Fruit fly (Drosophila melanogaster) whole organism, embryonic: ENCODE results near the gene mon2.

Experiments used
- Atf3 ChIP-seq: fragments of 200-800 bp; sonication (Bioruptor generic); optimal IDR thresholded peaks from 3 replicates; lab custom pipeline; 2016; ENCODE audit warnings: missing biosample characterization, missing genetic modification characterization
- CG10565 ChIP-seq: fragments of 200-800 bp; sonication (Bioruptor generic); optimal IDR thresholded peaks from 3 replicates; lab custom pipeline; 2016; ENCODE audit warnings: missing biosample characterization, mild to moderate bottlenecking, missing genetic modification characterization
- CG10959 ChIP-seq: fragments of 200-800 bp; sonication (Bioruptor generic); IDR thresholded peaks from 2 replicates; pipeline ENCODE4 v1.3.6; 2022; ENCODE audit warnings: missing biosample characterization, missing genetic modification characterization
- CG11504 ChIP-seq: fragments of 200-800 bp; sonication (Bioruptor generic); optimal IDR thresholded peaks from 3 replicates; lab custom pipeline; 2019; ENCODE audit warnings: missing biosample characterization, mild to moderate bottlenecking, missing genetic modification characterization, moderate library complexity
- CG11723 ChIP-seq: fragments of 200-800 bp; sonication (Bioruptor generic); optimal IDR thresholded peaks from 2 replicates; lab custom pipeline; 2017; ENCODE audit warnings: missing biosample characterization, mild to moderate bottlenecking, missing genetic modification characterization
- CG13123 ChIP-seq: fragments of 200-800 bp; sonication (Bioruptor generic); optimal IDR thresholded peaks from 2 replicates; lab custom pipeline; 2016; ENCODE audit warnings: missing biosample characterization, missing genetic modification characterization
- CG13287 ChIP-seq: fragments of 200-800 bp; sonication (Bioruptor generic); IDR thresholded peaks from 2 replicates; pipeline ENCODE4 v1.3.6; 2022; ENCODE audit warnings: missing biosample characterization, missing genetic modification characterization; ENCODE audit not compliant: partially characterized antibody
- CG13296 ChIP-seq: fragments of 200-800 bp; sonication (Bioruptor generic); optimal IDR thresholded peaks from 3 replicates; lab custom pipeline; 2018; ENCODE audit warnings: missing biosample characterization, mild to moderate bottlenecking, missing genetic modification characterization
- CG15011 ChIP-seq: fragments of 200-800 bp; sonication (Bioruptor generic); optimal IDR thresholded peaks from 3 replicates; lab custom pipeline; 2018; ENCODE audit warnings: missing biosample characterization, mild to moderate bottlenecking, missing genetic modification characterization
- CG16779 ChIP-seq: fragments of 200-800 bp; sonication (Bioruptor generic); IDR thresholded peaks from 2 replicates; pipeline ENCODE4 v1.3.6; 2022; ENCODE audit warnings: missing biosample characterization, missing genetic modification characterization
- CG17829 ChIP-seq: fragments of 200-800 bp; optimal IDR thresholded peaks from 2 replicates; lab custom pipeline; 2019; ENCODE audit warnings: missing biosample characterization, mild to moderate bottlenecking, missing genetic modification characterization, moderate library complexity
- CG17912 ChIP-seq: fragments of 200-800 bp; sonication (Bioruptor generic); optimal IDR thresholded peaks from 2 replicates; lab custom pipeline; 2018; ENCODE audit warnings: missing biosample characterization, mild to moderate bottlenecking, missing genetic modification characterization
- CG18262 ChIP-seq: fragments of 200-800 bp; optimal IDR thresholded peaks from 3 replicates; lab custom pipeline; 2019; ENCODE audit warnings: missing biosample characterization, mild to moderate bottlenecking, missing genetic modification characterization, moderate library complexity
- CG2678 ChIP-seq: fragments of 200-800 bp; sonication (Bioruptor generic); optimal IDR thresholded peaks from 3 replicates; lab custom pipeline; 2019; ENCODE audit warnings: missing biosample characterization, mild to moderate bottlenecking, missing genetic modification characterization, moderate library complexity
- CG2889 ChIP-seq: fragments of 200-800 bp; sonication (Bioruptor generic); IDR thresholded peaks from 3 replicates; pipeline ENCODE4 v1.3.6; 2022; ENCODE audit warnings: missing biosample characterization, missing genetic modification characterization
- CG3847 ChIP-seq: fragments of 200-800 bp; sonication (Bioruptor generic); IDR thresholded peaks from 2 replicates; pipeline ENCODE4 v1.3.6; 2022; ENCODE audit warnings: missing biosample characterization, missing genetic modification characterization
- CG3995 ChIP-seq: fragments of 200-800 bp; sonication (Bioruptor generic); optimal IDR thresholded peaks from 3 replicates; lab custom pipeline; 2016; ENCODE audit warnings: missing biosample characterization, missing genetic modification characterization
- CG5180 ChIP-seq: fragments of 200-800 bp; sonication (Bioruptor generic); optimal IDR thresholded peaks from 3 replicates; lab custom pipeline; 2017; ENCODE audit warnings: missing biosample characterization, missing genetic modification characterization, mild to moderate bottlenecking, moderate library complexity, missing genetic modification reagents
- CG5953 ChIP-seq: fragments of 200-800 bp; sonication (Bioruptor generic); IDR thresholded peaks from 2 replicates; pipeline ENCODE4 v1.3.6; 2022; ENCODE audit warnings: missing biosample characterization, missing genetic modification characterization
- CG7987 ChIP-seq: fragments of 200-800 bp; sonication (Bioruptor generic); optimal IDR thresholded peaks from 2 replicates; lab custom pipeline; 2018; ENCODE audit warnings: missing biosample characterization, mild to moderate bottlenecking, missing genetic modification characterization, moderate library complexity
- CG8944 ChIP-seq: fragments of 200-800 bp; sonication (Bioruptor generic); optimal IDR thresholded peaks from 3 replicates; lab custom pipeline; 2016; ENCODE audit warnings: missing biosample characterization, missing genetic modification characterization
- Dfd ChIP-seq, 2 experiments: fragments of >200 bp; optimal IDR thresholded peaks; 2 replicates each; lab custom pipeline; 2017; ENCODE audit warnings: missing biosample characterization in 2 of 2, missing genetic modification characterization in 2 of 2
- Ets97D ChIP-seq: fragments of 200-800 bp; sonication (Bioruptor generic); optimal IDR thresholded peaks from 3 replicates; lab custom pipeline; 2016; ENCODE audit warnings: missing biosample characterization, missing genetic modification characterization
- Gug ChIP-seq: fragments of 200-800 bp; sonication (Bioruptor generic); IDR thresholded peaks from 4 replicates; pipeline ENCODE4 v1.3.6; 2022; ENCODE audit warnings: missing biosample characterization, missing genetic modification characterization
- H2.0 ChIP-seq: fragments of 200-800 bp; sonication (Bioruptor generic); IDR thresholded peaks from 2 replicates; pipeline ENCODE4 v1.3.6; 2022; ENCODE audit warnings: missing biosample characterization, missing genetic modification characterization
- HLHmδ ChIP-seq: fragments of 200-800 bp; sonication (Bioruptor generic); optimal IDR thresholded peaks from 2 replicates; lab custom pipeline; 2018; ENCODE audit warnings: missing biosample characterization, mild to moderate bottlenecking, missing genetic modification characterization, moderate library complexity
- MESR4 ChIP-seq: fragments of 200-800 bp; sonication (Bioruptor generic); optimal IDR thresholded peaks from 2 replicates; lab custom pipeline; 2018; ENCODE audit warnings: missing biosample characterization, mild to moderate bottlenecking, missing genetic modification characterization, moderate library complexity
- Max ChIP-seq: fragments of 200-800 bp; sonication (Bioruptor generic); optimal IDR thresholded peaks from 2 replicates; lab custom pipeline; 2016; ENCODE audit warnings: missing biosample characterization, mild to moderate bottlenecking, missing genetic modification characterization
- Mes4 ChIP-seq: fragments of 200-800 bp; sonication (Bioruptor generic); optimal IDR thresholded peaks from 2 replicates; lab custom pipeline; 2016; ENCODE audit warnings: missing biosample characterization, missing genetic modification characterization
- NFAT ChIP-seq: fragments of 200-800 bp; sonication (Bioruptor generic); IDR thresholded peaks from 2 replicates; pipeline ENCODE4 v1.3.6; 2022; ENCODE audit warnings: missing biosample characterization, missing genetic modification characterization
- Rfx ChIP-seq: fragments of 200-800 bp; sonication (Bioruptor generic); IDR thresholded peaks from 2 replicates; pipeline ENCODE4 v1.3.6; 2022; ENCODE audit warnings: missing biosample characterization, missing genetic modification characterization
- Spps ChIP-seq: fragments of 200-800 bp; sonication (Bioruptor generic); optimal IDR thresholded peaks from 2 replicates; lab custom pipeline; 2018; ENCODE audit warnings: missing biosample characterization, mild to moderate bottlenecking, missing genetic modification characterization
- TFAM ChIP-seq: fragments of 200-800 bp; sonication (Bioruptor generic); optimal IDR thresholded peaks from 2 replicates; lab custom pipeline; 2017; ENCODE audit warnings: missing biosample characterization, missing genetic modification characterization, inconsistent platforms
- cg ChIP-seq: fragments of 200-800 bp; sonication (Bioruptor generic); optimal IDR thresholded peaks from 3 replicates; lab custom pipeline; 2019; ENCODE audit warnings: missing biosample characterization, mild to moderate bottlenecking, missing genetic modification characterization, moderate library complexity
- chn ChIP-seq: fragments of 200-800 bp; sonication (Bioruptor generic); optimal IDR thresholded peaks from 2 replicates; lab custom pipeline; 2016; ENCODE audit warnings: missing biosample characterization, missing genetic modification characterization
- dati ChIP-seq: fragments of 200-800 bp; sonication (Bioruptor generic); IDR thresholded peaks from 2 replicates; pipeline ENCODE4 v1.3.6; 2022; ENCODE audit warnings: missing biosample characterization, missing genetic modification characterization
- ems ChIP-seq: fragments of 200-800 bp; sonication (Bioruptor generic); optimal IDR thresholded peaks from 3 replicates; lab custom pipeline; 2016; ENCODE audit warnings: missing biosample characterization, missing genetic modification characterization
- fd96Cb ChIP-seq: fragments of 200-800 bp; sonication (Bioruptor generic); optimal IDR thresholded peaks from 2 replicates; lab custom pipeline; 2018; ENCODE audit warnings: missing biosample characterization, mild to moderate bottlenecking, missing genetic modification characterization, moderate library complexity
- fru ChIP-seq: fragments of >200 bp; optimal IDR thresholded peaks from 2 replicates; lab custom pipeline; 2017
- gsb-n ChIP-seq: fragments of 200-800 bp; sonication (Bioruptor generic); optimal IDR thresholded peaks from 3 replicates; lab custom pipeline; 2018; ENCODE audit warnings: missing biosample characterization, mild to moderate bottlenecking, missing genetic modification characterization
- her ChIP-seq: fragments of 200-800 bp; sonication (Bioruptor generic); optimal IDR thresholded peaks from 2 replicates; lab custom pipeline; 2016; ENCODE audit warnings: missing biosample characterization, missing genetic modification characterization
- hth ChIP-seq: fragments of >200 bp; optimal IDR thresholded peaks from 2 replicates; lab custom pipeline; 2017; ENCODE audit warnings: inconsistent platforms
- inv ChIP-seq: fragments of 200-800 bp; sonication (Bioruptor generic); IDR thresholded peaks from 2 replicates; pipeline ENCODE4 v1.3.6; 2022; ENCODE audit warnings: missing biosample characterization, missing genetic modification characterization; ENCODE audit not compliant: partially characterized antibody
- mirr ChIP-seq: fragments of 200-800 bp; sonication (Bioruptor generic); optimal IDR thresholded peaks from 3 replicates; lab custom pipeline; 2018; ENCODE audit warnings: missing biosample characterization, mild to moderate bottlenecking, missing genetic modification characterization
- nerfin-1 ChIP-seq: fragments of 200-800 bp; sonication (Bioruptor generic); optimal IDR thresholded peaks from 3 replicates; lab custom pipeline; 2019; ENCODE audit warnings: missing biosample characterization, mild to moderate bottlenecking, missing genetic modification characterization, moderate library complexity
- pros ChIP-seq: fragments of 200-800 bp; sonication (Bioruptor generic); optimal IDR thresholded peaks from 3 replicates; lab custom pipeline; 2019; ENCODE audit warnings: missing biosample characterization, mild to moderate bottlenecking, missing genetic modification characterization, moderate library complexity
- ranshi ChIP-seq: fragments of 200-800 bp; sonication (Bioruptor generic); IDR thresholded peaks from 2 replicates; pipeline ENCODE4 v1.3.6; 2022; ENCODE audit warnings: missing biosample characterization, missing genetic modification characterization
- scrt ChIP-seq: fragments of 200-800 bp; sonication (Bioruptor generic); optimal IDR thresholded peaks from 2 replicates; lab custom pipeline; 2018; ENCODE audit warnings: missing biosample characterization, mild to moderate bottlenecking, missing genetic modification characterization, moderate library complexity
- shn ChIP-seq: fragments of 200-800 bp; sonication (Bioruptor generic); optimal IDR thresholded peaks from 3 replicates; lab custom pipeline; 2016; ENCODE audit warnings: missing biosample characterization, missing genetic modification characterization
- sima ChIP-seq: fragments of 200-800 bp; sonication (Bioruptor generic); optimal IDR thresholded peaks from 2 replicates; lab custom pipeline; 2016; ENCODE audit warnings: missing biosample characterization, missing genetic modification characterization
- so ChIP-seq: fragments of 200-800 bp; sonication (Bioruptor generic); IDR thresholded peaks from 3 replicates; pipeline ENCODE4 v1.3.6; 2022; ENCODE audit warnings: missing biosample characterization, missing genetic modification characterization
- zen ChIP-seq: fragments of 200-800 bp; sonication (Bioruptor generic); optimal IDR thresholded peaks from 3 replicates; lab custom pipeline; 2018; ENCODE audit warnings: missing biosample characterization, mild to moderate bottlenecking, missing genetic modification characterization, moderate library complexity

Gene mon2

dm6 chr2L:8156682-8157081 lies 32.9 kb upstream of the mon2 start (continued):
- TF ChIP-seq CG11723 (GFP tag; lab: Kevin White, UChicago) (peak; percentile 36), CG3847 (GFP tag; lab: Robert Waterston, UW) (peak; percentile 69), CG8944 (GFP tag; lab: Kevin White, UChicago) (peak; percentile 66), Max (peak; percentile 74), CG13296 (GFP tag; lab: Kevin White, UChicago) (peak; percentile 68), CG16779 (GFP tag; lab: Robert Waterston, UW) (no peak), NFAT (GFP tag; lab: Robert Waterston, UW) (peak; percentile 38), gsb-n (tag; lab: Kevin White, UChicago) (no peak), fru (lab: Kevin White, UChicago) (no peak), so (GFP tag; lab: Robert Waterston, UW) (0 out of 3 replicates have a peak, but pooled peaks have one; percentile 56), CG17829 (tag; lab: Kevin White, UChicago) (peak; percentile 61), Gug (GFP tag; lab: Robert Waterston, UW) (peak; percentile 34; the same call in 1 of the 4 replicates), MESR4 (peak; percentile 37), zen (tag; lab: Kevin White, UChicago) (peak; percentile 69), her (GFP tag; lab: Kevin White, UChicago) (peak; percentile 47), Spps (tag; lab: Kevin White, UChicago) (peak; percentile 29), hth (no peak), Rfx (GFP tag; lab: Robert Waterston, UW) (peak; percentile 79), ranshi (GFP tag; lab: Robert Waterston, UW) (0 out of 2 replicates have a peak, but pooled peaks have one; percentile 29), scrt (GFP tag; lab: Kevin White, UChicago) (peak; percentile 95), CG15011 (peak; percentile 16), cg (GFP tag; lab: Kevin White, UChicago) (no peak), H2.0 (GFP tag; lab: Robert Waterston, UW) (peak; percentile 41; the same call in 1 of the 2 replicates), Dfd (GFP tag; optimal IDR thresholded peaks at IDR 0.05; lab: Kevin White, UChicago) (no peak), Ets97D (GFP tag; lab: Kevin White, UChicago) (peak; percentile 76), shn (peak; percentile 62), dati (no peak), CG18262 (tag; lab: Kevin White, UChicago) (peak; percentile 61), HLHmδ (GFP tag; lab: Kevin White, UChicago) (no peak), Mes4 (GFP tag; lab: Kevin White, UChicago) (peak; percentile 34), CG11504 (tag; lab: Kevin White, UChicago) (peak; percentile 71), mirr (peak; percentile 1), CG5953 (no peak), CG2678 (tag; lab: Kevin White, UChicago) (peak; percentile 74), Atf3 (GFP tag; lab: Kevin White, UChicago) (peak; percentile 8), CG17912 (GFP tag; lab: Kevin White, UChicago) (no peak), CG10565 (GFP tag; lab: Kevin White, UChicago) (no peak), CG5180 (GFP tag; lab: Kevin White, UChicago) (no peak), fd96Cb (tag; lab: Kevin White, UChicago) (peak; percentile 59), CG2889 (GFP tag; lab: Robert Waterston, UW) (no peak), sima (GFP tag; lab: Kevin White, UChicago) (no peak), inv (GFP tag; lab: Robert Waterston, UW) (no peak), CG10959 (GFP tag; lab: Robert Waterston, UW) (no peak), chn (GFP tag; lab: Kevin White, UChicago) (peak; percentile 77), ems (GFP tag; lab: Kevin White, UChicago) (peak; percentile 78), CG13123 (peak; percentile 24), TFAM (GFP tag; lab: Kevin White, UChicago) (no peak), pros (no peak), CG7987 (GFP tag; lab: Kevin White, UChicago) (peak; percentile 42), CG13287 (GFP tag; lab: Robert Waterston, UW) (peak; percentile 47; the same call in 1 of the 2 replicates), CG3995 (GFP tag; lab: Kevin White, UChicago) (peak; percentile 40), nerfin-1 (tag; lab: Kevin White, UChicago) (peak; percentile 69)
